Fruit fly (Drosophila melanogaster): Measurements from ENCODE around the gene mub.

mub gene

dm6 chr3L:21808003-21808530 lies 36.5 kb upstream of the mub start (continued):
- TF ChIP-seq CG3163 (GFP tag; optimal IDR thresholded peaks at IDR 0.05) = no peak
- TF ChIP-seq maf-S (GFP tag; optimal IDR thresholded peaks at IDR 0.05) = no peak
- TF ChIP-seq CG14667 (GFP tag; IDR thresholded peaks at IDR 0.05) = peak; percentile 47; the same call in 1 of the 2 replicates
- TF ChIP-seq Hsf (GFP tag; optimal IDR thresholded peaks at IDR 0.05) = peak; percentile 30
- no peak for TF ChIP-seq gro (GFP tag; optimal IDR thresholded peaks at IDR 0.05)
- peak; percentile 59 for TF ChIP-seq CG1602 (GFP tag; optimal IDR thresholded peaks at IDR 0.05)
- peak; percentile 7; the same call in 1 of the 3 replicates for TF ChIP-seq Optix (GFP tag; IDR thresholded peaks at IDR 0.05)
- TF ChIP-seq D (optimal IDR thresholded peaks at IDR 0.05) = no peak
- peak; percentile 68 for TF ChIP-seq D (GFP tag; optimal IDR thresholded peaks at IDR 0.05)
- TF ChIP-seq H2.0 (GFP tag; IDR thresholded peaks at IDR 0.05) = peak; percentile 54; the same call in 1 of the 2 replicates
- peak; percentile 27 for TF ChIP-seq CG12942 (GFP tag; optimal IDR thresholded peaks at IDR 0.05)
- TF ChIP-seq fd64A (GFP tag; optimal IDR thresholded peaks at IDR 0.05) = no peak
- peak; percentile 72; the same call in 1 of the 2 replicates for TF ChIP-seq CG17328 (GFP tag; IDR thresholded peaks at IDR 0.05)
- TF ChIP-seq cas (GFP tag; IDR thresholded peaks at IDR 0.05) = 0 out of 2 replicates have a peak, but pooled peaks have one; percentile 10
- no peak for TF ChIP-seq pnt (GFP tag; optimal IDR thresholded peaks at IDR 0.05)
- TF ChIP-seq CG13775 (GFP tag; optimal IDR thresholded peaks at IDR 0.05) = peak; percentile 64
- TF ChIP-seq CG14014 (GFP tag; IDR thresholded peaks at IDR 0.05) = no peak
- TF ChIP-seq sisA (GFP tag; IDR thresholded peaks at IDR 0.05) = peak; percentile 69
- peak; percentile 86; the same call in 2 of the 3 replicates for TF ChIP-seq row (GFP tag; IDR thresholded peaks at IDR 0.05)
- TF ChIP-seq Blimp-1 (GFP tag; optimal IDR thresholded peaks at IDR 0.05) = no peak
- peak; percentile 71 for TF ChIP-seq oc (tag; optimal IDR thresholded peaks at IDR 0.05)
- TF ChIP-seq ash1 (GFP tag; optimal IDR thresholded peaks at IDR 0.05) = no peak
- no peak for TF ChIP-seq fd3F (GFP tag; optimal IDR thresholded peaks at IDR 0.05)
- TF ChIP-seq Gug (GFP tag; IDR thresholded peaks at IDR 0.05) = peak; percentile 35; the same call in 1 of the 4 replicates
- peak; percentile 28 for TF ChIP-seq ewg (GFP tag; optimal IDR thresholded peaks at IDR 0.05)
- no peak for TF ChIP-seq CG3065 (GFP tag; optimal IDR thresholded peaks at IDR 0.05)
- TF ChIP-seq CG3838 (GFP tag; optimal IDR thresholded peaks at IDR 0.05) = no peak
- TF ChIP-seq MTF-1 (GFP tag; optimal IDR thresholded peaks at IDR 0.05; ENCODE audit: borderline replicate concordance) = peak; percentile 31
- peak; percentile 63 for TF ChIP-seq CG6689 (GFP tag; IDR thresholded peaks at IDR 0.05)
- peak; percentile 41 for TF ChIP-seq CG18764 (GFP tag; optimal IDR thresholded peaks at IDR 0.05)
- TF ChIP-seq ara (GFP tag; IDR thresholded peaks at IDR 0.05) = peak; percentile 80
- TF ChIP-seq CG17612 (GFP tag; IDR thresholded peaks at IDR 0.05) = no peak
- TF ChIP-seq Dll (GFP tag; IDR thresholded peaks at IDR 0.05; ENCODE audit: partially characterized antibody) = no peak
- no peak for TF ChIP-seq Oaz (GFP tag; IDR thresholded peaks at IDR 0.05)
- TF ChIP-seq Xrp1 (GFP tag; IDR thresholded peaks at IDR 0.05) = peak; percentile 86
- TF ChIP-seq nmo (GFP tag; optimal IDR thresholded peaks at IDR 0.05) = peak; percentile 82
- no peak for TF ChIP-seq br (optimal IDR thresholded peaks at IDR 0.05)
- TF ChIP-seq CG9797 (GFP tag; optimal IDR thresholded peaks at IDR 0.05) = no peak
- TF ChIP-seq CG11560 (tag; IDR thresholded peaks at IDR 0.05) = no peak
- no peak for TF ChIP-seq ham (GFP tag; IDR thresholded peaks at IDR 0.05)
- no peak for TF ChIP-seq ftz-f1 (GFP tag; optimal IDR thresholded peaks at IDR 0.05)
- no peak for TF ChIP-seq CG12744 (GFP tag; optimal IDR thresholded peaks at IDR 0.05)
- TF ChIP-seq her (GFP tag; optimal IDR thresholded peaks at IDR 0.05) = no peak
- TF ChIP-seq CG11093 (GFP tag; IDR thresholded peaks at IDR 0.05) = no peak
- no peak for TF ChIP-seq CG12236 (GFP tag; optimal IDR thresholded peaks at IDR 0.05)
- no peak for TF ChIP-seq CG2889 (GFP tag; IDR thresholded peaks at IDR 0.05)
- TF ChIP-seq run (tag; optimal IDR thresholded peaks at IDR 0.05) = peak; percentile 35
- TF ChIP-seq Six4 (GFP tag; optimal IDR thresholded peaks at IDR 0.05) = peak; percentile 66
- TF ChIP-seq vvl (GFP tag; IDR thresholded peaks at IDR 0.05) = peak; percentile 84
- peak; percentile 33 for TF ChIP-seq CG8359 (GFP tag; optimal IDR thresholded peaks at IDR 0.05; ENCODE audit: borderline replicate concordance)
- TF ChIP-seq NC2α (GFP tag; optimal IDR thresholded peaks at IDR 0.05) = no peak
- no peak; the same call in 1 of the 2 replicates for TF ChIP-seq CG11085 (GFP tag; IDR thresholded peaks at IDR 0.05)

All from whole organism, embryonic.